Fruit fly (Drosophila melanogaster) whole organism: ENCODE measurements around the gene CG1789.

Experiments
- CG8478 ChIP-seq: fragments of >200 bp; optimal IDR thresholded peaks from 2 replicates; lab custom pipeline; 2018; ENCODE audit warnings: inconsistent platforms
- Dll ChIP-seq: fragments of >200 bp; optimal IDR thresholded peaks from 2 replicates; lab custom pipeline; 2017
- EcR ChIP-seq, 2 experiments: fragments of >200 bp; optimal IDR thresholded peaks; 2 replicates each; lab custom pipeline; 2017; ENCODE audit warnings: missing biosample characterization in 2 of 2, missing genetic modification characterization in 2 of 2, missing genetic modification reagents in 2 of 2
- pan ChIP-seq: fragments of >200 bp; optimal IDR thresholded peaks from 2 replicates; lab custom pipeline; 2017
- psq ChIP-seq: fragments of >200 bp; optimal IDR thresholded peaks from 2 replicates; lab custom pipeline; 2017
- usp ChIP-seq: fragments of >200 bp; optimal IDR thresholded peaks from 2 replicates; lab custom pipeline; 2017; ENCODE audit warnings: missing biosample characterization, missing genetic modification characterization, mixed read lengths

DNA sequence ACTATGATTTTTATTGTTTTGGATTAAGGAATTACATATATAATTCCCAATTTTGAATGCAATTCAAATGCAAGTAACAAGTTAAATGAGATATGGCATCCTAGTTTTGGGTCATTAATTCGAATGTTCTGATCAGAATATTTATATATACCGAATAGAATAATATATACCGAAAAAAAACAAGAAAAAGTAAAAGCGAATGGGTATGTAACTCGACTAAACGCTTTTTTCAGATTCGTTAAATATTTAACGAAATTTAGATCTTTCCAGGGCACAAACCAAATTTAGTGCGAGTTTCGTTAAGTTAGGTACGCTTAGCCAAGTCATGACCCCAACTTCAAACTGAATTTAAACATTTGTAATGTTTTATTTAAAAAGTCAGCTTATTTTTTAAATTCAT is 1.2 kb downstream of the CG1789 start:
- no peak for TF ChIP-seq Dll
- TF ChIP-seq psq (lab: Kevin White, UChicago): no peak
- TF ChIP-seq usp: no peak
- TF ChIP-seq CG8478 (lab: Kevin White, UChicago): no peak
- no peak for TF ChIP-seq pan (lab: Kevin White, UChicago)
- no peak for TF ChIP-seq EcR (GFP tag; optimal IDR thresholded peaks at IDR 0.05; lab: Kevin White, UChicago)
